Worm (Caenorhabditis elegans) whole organism, L2 larva: ENCODE data around the gene attf-2.

Experiments
- ceh-82 ChIP-seq: fragments of 150-350 bp; optimal IDR thresholded peaks from 2 replicates; lab custom pipeline; 2014; ENCODE audit warnings: missing biosample characterization, missing genetic modification characterization
- crh-2 ChIP-seq: sonication (generic microtip); optimal IDR thresholded peaks from 2 replicates; lab custom pipeline; 2017; ENCODE audit warnings: missing biosample characterization, missing genetic modification characterization
- dmd-4 ChIP-seq: sonication (generic microtip); optimal IDR thresholded peaks from 2 replicates; lab custom pipeline; 2017; ENCODE audit warnings: missing biosample characterization, missing genetic modification characterization
- fos-1 ChIP-seq: fragments of 150-350 bp; optimal IDR thresholded peaks from 2 replicates; lab custom pipeline; 2014; ENCODE audit warnings: missing biosample characterization, missing genetic modification characterization
- mdl-1 ChIP-seq, 2 experiments: fragments of 150-350 bp in 1 of 2; sonication (generic microtip) in 1 of 2; optimal IDR thresholded peaks; 2 replicates each; lab custom pipeline; 2017; ENCODE audit warnings: missing biosample characterization in 2 of 2, missing genetic modification characterization in 2 of 2
- nhr-12 ChIP-seq: fragments of 150-350 bp; optimal IDR thresholded peaks from 2 replicates; lab custom pipeline; 2014; ENCODE audit warnings: missing biosample characterization, missing genetic modification characterization
- nhr-23 ChIP-seq: fragments of 150-350 bp; optimal IDR thresholded peaks from 2 replicates; lab custom pipeline; 2014; ENCODE audit warnings: missing biosample characterization, missing genetic modification reagents, missing genetic modification characterization
- nhr-77 ChIP-seq: fragments of 150-350 bp; optimal IDR thresholded peaks from 2 replicates; lab custom pipeline; 2014; ENCODE audit warnings: missing biosample characterization, missing genetic modification characterization
- ztf-11 ChIP-seq: sonication (generic microtip); optimal IDR thresholded peaks from 2 replicates; lab custom pipeline; 2017; ENCODE audit warnings: missing biosample characterization, missing genetic modification characterization

DNA sequence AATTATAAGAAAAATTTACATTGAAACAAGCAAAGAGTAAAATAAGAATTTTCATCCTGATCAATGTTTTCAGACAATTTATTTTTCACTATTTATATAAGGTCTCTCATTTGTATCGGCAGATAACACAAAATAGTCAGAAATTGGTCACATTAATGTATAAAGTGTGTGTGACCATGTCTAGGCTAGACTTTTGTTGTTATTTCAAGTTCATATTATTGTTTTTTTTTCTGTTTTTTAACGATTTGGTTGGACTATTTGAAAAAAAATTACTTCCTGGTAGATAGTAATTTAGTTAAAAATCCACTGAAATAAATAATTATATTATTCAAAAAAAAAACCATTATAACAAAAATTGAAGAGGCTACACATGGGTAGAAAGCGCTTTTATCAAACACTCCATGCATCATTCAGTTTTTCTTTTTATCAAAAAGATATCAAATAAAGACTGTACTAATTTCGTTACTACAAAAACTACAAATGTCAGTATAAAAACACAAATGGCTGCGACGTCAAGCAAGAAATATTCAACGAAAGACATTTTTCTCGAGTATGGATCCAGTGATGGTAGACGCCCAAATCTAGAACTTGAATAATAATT, 50.6 kb downstream of the attf-2 start, which contains the start of gene ugt-37:
- no peak for TF ChIP-seq mdl-1 (tag; optimal IDR thresholded peaks at IDR 0.05; lab: Kevin White, UChicago)
- no peak for TF ChIP-seq ceh-82 (tag; lab: Kevin White, UChicago)
- TF ChIP-seq crh-2 (tag; lab: Kevin White, UChicago), result no peak
- no peak for TF ChIP-seq fos-1 (tag; lab: Kevin White, UChicago)
- TF ChIP-seq nhr-12, result no peak
- TF ChIP-seq dmd-4 (tag; lab: Kevin White, UChicago), result no peak
- no peak for TF ChIP-seq ztf-11 (tag; lab: Kevin White, UChicago)
- no peak for TF ChIP-seq nhr-77
- TF ChIP-seq nhr-23 (tag; lab: Kevin White, UChicago), result no peak
